Worm (Caenorhabditis elegans): ENCODE data around the gene clec-213.

The clec-213 gene

ce11 chrV:7634657-7635056 lies 29.7 kb downstream of the clec-213 start, which contains the start of gene srd-31:
Gene srd-31 (minus strand): TSS chrV:7634757.
- TF ChIP-seq hlh-1 (tag; optimal IDR thresholded peaks at IDR 0.05) (no peak), ceh-43 (GFP tag; optimal IDR thresholded peaks at IDR 0.05) (no peak), drap-1 (GFP tag; optimal IDR thresholded peaks at IDR 0.05) (no peak), unc-39 (tag; optimal IDR thresholded peaks at IDR 0.05) (no peak), unc-120 (tag; optimal IDR thresholded peaks at IDR 0.05; ENCODE audit: poor library complexity, severe bottlenecking) (no peak), elt-1 (tag; optimal IDR thresholded peaks at IDR 0.05; ENCODE audit: borderline replicate concordance, insufficient read depth) (no peak), cnd-1 (tag; optimal IDR thresholded peaks at IDR 0.05) (no peak), sem-2 (GFP tag; optimal IDR thresholded peaks at IDR 0.05) (no peak), ztf-11 (tag; optimal IDR thresholded peaks at IDR 0.05) (no peak), lin-13 (tag; optimal IDR thresholded peaks at IDR 0.05) (no peak), elt-3 (tag; optimal IDR thresholded peaks at IDR 0.05) (no peak), flh-1 (GFP tag; optimal IDR thresholded peaks at IDR 0.05) (no peak), ceh-39 (tag; optimal IDR thresholded peaks at IDR 0.05) (no peak), mep-1 (tag; optimal IDR thresholded peaks at IDR 0.05) (no peak), nhr-76 (tag; optimal IDR thresholded peaks at IDR 0.05) (no peak), lin-32 (GFP tag; optimal IDR thresholded peaks at IDR 0.05) (no peak), nhr-237 (tag; optimal IDR thresholded peaks at IDR 0.05) (no peak), sptf-1 (tag; optimal IDR thresholded peaks at IDR 0.05) (no peak), nhr-12 (tag; optimal IDR thresholded peaks at IDR 0.05) (no peak)

DNA sequence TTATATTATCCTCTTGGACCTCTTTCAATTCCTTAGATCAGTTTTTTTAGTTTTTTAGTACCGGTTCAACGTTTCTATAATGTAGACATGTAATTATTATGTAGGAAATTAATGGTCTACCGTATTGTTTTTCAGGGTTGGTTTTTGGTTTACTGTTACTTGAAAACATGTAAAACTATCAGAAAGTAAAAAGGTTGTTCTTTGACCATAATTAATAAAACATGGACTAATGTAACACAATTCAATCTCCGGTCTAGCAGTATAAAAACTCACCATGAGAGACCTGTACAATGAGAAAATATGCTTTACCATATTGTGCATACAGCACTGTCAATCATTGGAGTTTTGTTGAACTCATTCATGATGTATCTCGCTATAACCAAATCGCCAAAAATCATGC lies 30.5 kb downstream of the clec-213 start, which contains the start of gene srd-29:
srd-29 (plus strand) TSS at position 301 of the 400 bp plus-strand sequence.
- TF ChIP-seq bed-3 (GFP tag; optimal IDR thresholded peaks at IDR 0.05) = no peak
- TF ChIP-seq nhr-76 (tag; optimal IDR thresholded peaks at IDR 0.05) = no peak
- no peak for TF ChIP-seq sem-2 (GFP tag; optimal IDR thresholded peaks at IDR 0.05)
- no peak for TF ChIP-seq blmp-1 (tag; optimal IDR thresholded peaks at IDR 0.05)
- TF ChIP-seq elt-3 (tag; optimal IDR thresholded peaks at IDR 0.05) = no peak
- no peak for TF ChIP-seq mep-1 (tag; optimal IDR thresholded peaks at IDR 0.05)
- no peak for TF ChIP-seq cnd-1 (tag; optimal IDR thresholded peaks at IDR 0.05)
- TF ChIP-seq unc-62 (GFP tag; optimal IDR thresholded peaks at IDR 0.05) = no peak
- no peak for TF ChIP-seq snpc-4 (tag; optimal IDR thresholded peaks at IDR 0.05)
- no peak for TF ChIP-seq M03D4.4 (tag; optimal IDR thresholded peaks at IDR 0.05)
- no peak for TF ChIP-seq ceh-83 (GFP tag; optimal IDR thresholded peaks at IDR 0.05)
- no peak for TF ChIP-seq flh-1 (GFP tag; optimal IDR thresholded peaks at IDR 0.05)

DNA sequence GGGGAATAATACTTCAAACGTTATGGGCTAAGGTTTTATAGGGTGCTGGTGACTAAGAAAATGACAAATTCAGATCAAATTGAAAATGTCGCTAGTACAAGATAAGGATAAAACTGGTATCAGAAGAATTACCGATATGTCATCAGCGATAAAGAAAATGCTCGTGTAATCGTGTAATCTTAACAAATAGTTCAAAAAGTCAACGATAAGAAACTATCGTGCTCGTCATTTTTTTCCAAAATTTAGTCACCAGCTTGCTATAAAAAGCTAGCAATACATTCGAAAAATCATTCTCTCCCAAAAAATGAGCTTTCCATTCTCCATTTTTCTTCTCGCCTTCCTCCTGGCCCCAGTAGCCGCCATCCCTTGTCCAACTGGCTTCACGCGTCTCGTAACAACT lies 32.8 kb downstream of the clec-213 start, which contains the start of gene clec-45:
clec-45 (plus strand) TSS at position 301 of the 400 bp plus-strand sequence.
- TF ChIP-seq unc-120 (tag; optimal IDR thresholded peaks at IDR 0.05; ENCODE audit: poor library complexity, severe bottlenecking) = no peak
- no peak for TF ChIP-seq cnd-1 (tag; optimal IDR thresholded peaks at IDR 0.05)
- TF ChIP-seq lin-32 (GFP tag; optimal IDR thresholded peaks at IDR 0.05) = no peak
- no peak for TF ChIP-seq zip-8 (tag; optimal IDR thresholded peaks at IDR 0.05)
- no peak for TF ChIP-seq ceh-83 (GFP tag; optimal IDR thresholded peaks at IDR 0.05)
- TF ChIP-seq unc-39 (tag; optimal IDR thresholded peaks at IDR 0.05) = no peak

DNA sequence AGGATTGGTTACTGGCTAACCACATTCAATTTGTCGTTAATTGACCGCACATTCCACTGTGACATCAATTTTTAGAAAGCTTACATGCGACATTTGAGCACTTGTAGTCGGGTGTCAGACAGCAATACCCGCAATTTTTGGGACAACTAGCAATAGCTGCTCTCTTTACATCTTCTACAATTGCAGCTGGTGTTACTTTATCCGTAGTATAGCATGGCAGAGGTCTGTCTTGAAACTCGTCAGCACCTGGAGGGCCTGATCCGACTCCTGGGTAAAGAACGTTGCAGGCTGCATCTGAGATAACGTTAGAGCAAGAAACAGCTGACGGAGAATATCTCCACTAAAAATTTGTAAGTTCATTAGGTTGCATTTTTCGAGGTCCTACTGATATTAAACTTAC lies 34.4 kb downstream of the clec-213 start:
- TF ChIP-seq ceh-43 (GFP tag; optimal IDR thresholded peaks at IDR 0.05) = no peak
- no peak for TF ChIP-seq hlh-1 (tag; optimal IDR thresholded peaks at IDR 0.05)
- TF ChIP-seq ceh-83 (GFP tag; optimal IDR thresholded peaks at IDR 0.05) = no peak
- TF ChIP-seq blmp-1 (tag; optimal IDR thresholded peaks at IDR 0.05) = no peak
- no peak for TF ChIP-seq ham-2 (GFP tag; optimal IDR thresholded peaks at IDR 0.05)
- TF ChIP-seq elt-1 (tag; optimal IDR thresholded peaks at IDR 0.05; ENCODE audit: borderline replicate concordance, insufficient read depth) = no peak
- no peak for TF ChIP-seq sptf-1 (tag; optimal IDR thresholded peaks at IDR 0.05)
- no peak for TF ChIP-seq nhr-12 (tag; optimal IDR thresholded peaks at IDR 0.05)
- no peak for TF ChIP-seq nhr-237 (tag; optimal IDR thresholded peaks at IDR 0.05)
- no peak for TF ChIP-seq unc-62 (GFP tag; optimal IDR thresholded peaks at IDR 0.05)
- TF ChIP-seq bed-3 (GFP tag; optimal IDR thresholded peaks at IDR 0.05) = no peak
- no peak for TF ChIP-seq mab-5 (tag; optimal IDR thresholded peaks at IDR 0.05)
- no peak for TF ChIP-seq drap-1 (GFP tag; optimal IDR thresholded peaks at IDR 0.05)
- TF ChIP-seq lin-13 (tag; optimal IDR thresholded peaks at IDR 0.05) = no peak
- no peak for TF ChIP-seq nhr-76 (tag; optimal IDR thresholded peaks at IDR 0.05)

- TF ChIP-seq snpc-4 (tag; optimal IDR thresholded peaks at IDR 0.05) (no peak), nhr-28 (tag; optimal IDR thresholded peaks at IDR 0.05) (no peak), nhr-2 (tag; optimal IDR thresholded peaks at IDR 0.05) (no peak), unc-39 (tag; optimal IDR thresholded peaks at IDR 0.05) (no peak), zip-8 (tag; optimal IDR thresholded peaks at IDR 0.05) (no peak), lin-13 (tag; optimal IDR thresholded peaks at IDR 0.05) (no peak), nhr-12 (tag; optimal IDR thresholded peaks at IDR 0.05) (no peak), ceh-39 (tag; optimal IDR thresholded peaks at IDR 0.05) (no peak)
These were observed 34.8 kb downstream of the clec-213 start, which contains the start of gene F07C4.10 for ce11 chrV:7639787-7640186. Gene F07C4.10 (minus strand): TSS chrV:7639887.
